Fruit fly (Drosophila melanogaster): ENCODE measurements around the gene CG32459.

The CG32459 gene

DNA sequence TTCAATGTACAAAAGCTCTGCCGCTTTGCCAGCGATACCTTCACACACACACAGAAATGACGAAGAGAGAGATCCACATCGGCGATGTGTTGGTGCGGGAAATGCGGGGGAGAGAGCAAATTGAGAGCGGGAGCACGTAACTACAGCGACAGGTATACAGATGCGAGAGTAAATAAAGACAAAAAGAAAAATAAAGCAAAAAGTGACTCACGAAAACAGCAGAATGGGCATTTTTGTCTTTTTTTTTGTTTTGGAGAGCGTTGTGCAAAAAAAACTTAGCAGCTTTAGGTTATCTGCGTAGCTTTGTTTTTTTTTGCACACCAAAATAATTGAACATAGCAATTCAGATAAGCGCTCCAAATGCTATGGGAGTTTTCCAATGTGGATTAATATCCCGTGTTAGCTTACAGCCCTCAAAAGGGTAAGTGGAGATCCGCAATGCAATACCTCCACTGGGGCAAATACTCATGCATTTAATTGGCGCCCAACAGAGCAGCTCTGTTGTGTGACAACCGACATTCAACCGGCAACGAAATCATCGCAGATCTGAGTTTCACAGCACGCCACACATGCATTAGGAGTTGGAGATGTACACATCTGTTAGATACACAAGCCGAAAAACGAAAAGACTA lies 33.2 kb downstream of the CG32459 start (continued):
- TF ChIP-seq CG6792 (GFP tag; optimal IDR thresholded peaks at IDR 0.05), result peak; percentile 55
- peak; percentile 59 for TF ChIP-seq Smox (GFP tag; optimal IDR thresholded peaks at IDR 0.05)
- peak; percentile 96 for TF ChIP-seq CG16779 (tag; optimal IDR thresholded peaks at IDR 0.05)
- TF ChIP-seq CG6163 (GFP tag; IDR thresholded peaks at IDR 0.05), result peak; percentile 97
- peak; percentile 75 for TF ChIP-seq achi (GFP tag; optimal IDR thresholded peaks at IDR 0.05)
- peak; percentile 85 for TF ChIP-seq svp (GFP tag)
- peak; percentile 93 for TF ChIP-seq CG15336 (GFP tag; IDR thresholded peaks at IDR 0.05)
- TF ChIP-seq dac (GFP tag; optimal IDR thresholded peaks at IDR 0.05), result peak; percentile 54
- TF ChIP-seq CG32006 (GFP tag; optimal IDR thresholded peaks at IDR 0.05), result peak; percentile 74
- peak; percentile 71 for TF ChIP-seq Blimp-1 (GFP tag; optimal IDR thresholded peaks at IDR 0.05)
- TF ChIP-seq ss (GFP tag; optimal IDR thresholded peaks at IDR 0.05), result peak; percentile 96 to 98
- peak; percentile 99 for TF ChIP-seq eg (GFP tag; IDR thresholded peaks at IDR 0.05)
- TF ChIP-seq fkh (GFP tag; optimal IDR thresholded peaks at IDR 0.05), result peak; percentile 85
- TF ChIP-seq cyc (GFP tag; optimal IDR thresholded peaks at IDR 0.05), result peak; percentile 26
- TF ChIP-seq lz (GFP tag; optimal IDR thresholded peaks at IDR 0.05), result peak; percentile 35
- no peak for TF ChIP-seq CG10631 (GFP tag; optimal IDR thresholded peaks at IDR 0.05)
- TF ChIP-seq Hr39 (GFP tag; optimal IDR thresholded peaks at IDR 0.05), result no peak
- peak; percentile 97 for TF ChIP-seq CG9139 (GFP tag; optimal IDR thresholded peaks at IDR 0.05)
- TF ChIP-seq CG3919 (GFP tag; optimal IDR thresholded peaks at IDR 0.05), result peak; percentile 79
- peak; percentile 74 for TF ChIP-seq OdsH (GFP tag; optimal IDR thresholded peaks at IDR 0.05)
- peak; percentile 94 for TF ChIP-seq CG6808 (GFP tag; optimal IDR thresholded peaks at IDR 0.05)
- TF ChIP-seq Sox14 (GFP tag; optimal IDR thresholded peaks at IDR 0.05), result peak; percentile 78
- peak; percentile 96 for TF ChIP-seq CG6854 (GFP tag; optimal IDR thresholded peaks at IDR 0.05)
- peak; percentile 50 for TF ChIP-seq Eip93F (GFP tag; optimal IDR thresholded peaks at IDR 0.05)
- TF ChIP-seq CG4318 (GFP tag; optimal IDR thresholded peaks at IDR 0.05), result no peak
- no peak for TF ChIP-seq Sox15 (GFP tag; optimal IDR thresholded peaks at IDR 0.05)
- TF ChIP-seq Hr38 (GFP tag; optimal IDR thresholded peaks at IDR 0.05), result peak; percentile 36
- peak; percentile 89 for TF ChIP-seq net (GFP tag; optimal IDR thresholded peaks at IDR 0.05)
- TF ChIP-seq esn (GFP tag; optimal IDR thresholded peaks at IDR 0.05), result peak; percentile 66
- TF ChIP-seq topi (GFP tag; optimal IDR thresholded peaks at IDR 0.05), result peak; percentile 77
- peak; percentile 68 for TF ChIP-seq CG3032 (tag; optimal IDR thresholded peaks at IDR 0.05)
- peak; percentile 96 for TF ChIP-seq CG8119 (GFP tag; IDR thresholded peaks at IDR 0.05)
- TF ChIP-seq Gug (GFP tag; IDR thresholded peaks at IDR 0.05), result peak; percentile 82
- TF ChIP-seq Ets96B (tag; optimal IDR thresholded peaks at IDR 0.05), result peak; percentile 66

DNA sequence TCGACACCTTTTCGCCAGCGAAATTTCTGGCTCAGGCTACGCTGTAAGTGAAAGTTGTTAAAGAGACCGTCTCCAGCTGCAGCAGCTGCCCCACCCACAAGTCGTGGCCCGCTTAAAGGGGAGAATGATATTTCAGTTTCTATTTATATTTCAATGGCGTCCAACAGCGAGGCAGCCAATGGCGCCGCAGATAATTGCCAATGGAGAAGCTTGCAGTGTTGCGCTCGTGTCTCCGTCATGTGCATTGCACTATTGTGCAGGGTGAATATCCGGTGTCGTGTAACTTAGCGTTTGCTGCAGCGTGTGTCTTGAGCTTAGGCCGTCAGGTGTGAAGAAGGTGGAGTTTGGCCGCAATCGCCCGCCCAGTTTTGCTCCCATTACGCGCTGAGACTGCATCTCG lies 34.5 kb downstream of the CG32459 start:
- TF ChIP-seq Eip93F (GFP tag; optimal IDR thresholded peaks at IDR 0.05) (no peak), CG4318 (GFP tag; optimal IDR thresholded peaks at IDR 0.05) (no peak), OdsH (GFP tag; optimal IDR thresholded peaks at IDR 0.05) (no peak), CG34406 (GFP tag; optimal IDR thresholded peaks at IDR 0.05) (no peak), pdm3 (GFP tag; optimal IDR thresholded peaks at IDR 0.05) (no peak)

DNA sequence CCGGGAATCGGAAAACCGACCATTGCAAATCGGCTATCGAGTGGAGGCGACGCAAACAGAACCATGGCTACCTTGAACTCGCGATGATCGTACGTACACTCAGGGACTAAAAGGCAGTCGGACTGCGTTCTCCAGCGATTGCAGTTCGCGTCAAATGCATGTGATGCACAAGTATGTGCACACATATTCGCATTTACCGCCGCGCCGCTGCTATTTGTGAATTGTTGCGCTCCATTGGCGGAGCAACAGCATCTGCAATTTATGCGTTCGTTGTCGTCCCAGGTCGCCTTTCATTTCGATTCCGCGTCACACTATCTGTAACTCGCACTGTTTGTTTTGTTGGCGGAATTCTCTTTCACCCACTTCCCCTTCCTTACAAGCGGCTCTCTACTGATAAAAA lies 35.7 kb downstream of the CG32459 start:
- TF ChIP-seq CG6163 (GFP tag; IDR thresholded peaks at IDR 0.05) (0 out of 3 replicates have a peak, but pooled peaks have one; percentile 47), svp (GFP tag) (peak; percentile 78), Sox15 (GFP tag; optimal IDR thresholded peaks at IDR 0.05) (no peak), ss (GFP tag; optimal IDR thresholded peaks at IDR 0.05) (peak; percentile 18 to 23), eg (GFP tag; IDR thresholded peaks at IDR 0.05) (no peak), CG8119 (GFP tag; IDR thresholded peaks at IDR 0.05) (no peak), CG6808 (GFP tag; optimal IDR thresholded peaks at IDR 0.05) (no peak), dsx (GFP tag; optimal IDR thresholded peaks at IDR 0.05; ENCODE audit: poor library complexity, severe bottlenecking) (peak; percentile 12), Eip78C (GFP tag) (peak; percentile 17), Eip93F (GFP tag; optimal IDR thresholded peaks at IDR 0.05) (no peak), esn (GFP tag; optimal IDR thresholded peaks at IDR 0.05) (peak; percentile 0), CG9139 (GFP tag; optimal IDR thresholded peaks at IDR 0.05) (no peak), OdsH (GFP tag; optimal IDR thresholded peaks at IDR 0.05) (no peak)

Data from whole organism, prepupa.